Fruit fly (Drosophila melanogaster): ENCODE measurements around the gene Cyt-c-d.

- TF ChIP-seq CG12605 (GFP tag; IDR thresholded peaks at IDR 0.05) (no peak), CG14655 (GFP tag; optimal IDR thresholded peaks at IDR 0.05) (no peak), CG9948 (tag; optimal IDR thresholded peaks at IDR 0.05) (no peak), EcR (GFP tag; optimal IDR thresholded peaks at IDR 0.05) (no peak)
These were observed 13.9 kb downstream of the Cyt-c-d start, which contains the start of gene Tsen2 for dm6 chr2L:16729556-16729955.

All from whole organism, pupa.